Worm (Caenorhabditis elegans) whole organism, young adult: ENCODE data around the gene acs-21.

Experiments
- B0336.3 ChIP-seq: fragments of 200-800 bp; sonication (Bioruptor generic); IDR thresholded peaks from 2 replicates; pipeline ENCODE4 v1.3.6; 2022; ENCODE audit warnings: missing genetic modification characterization, missing compliant biosample characterization
- F37B4.10 ChIP-seq: fragments of 200-800 bp; sonication (Bioruptor generic); IDR thresholded peaks from 2 replicates; pipeline ENCODE4 v1.3.6; 2022; ENCODE audit warnings: missing genetic modification characterization, missing compliant biosample characterization
- F57A8.1 ChIP-seq: fragments of 200-800 bp; sonication (Bioruptor generic); optimal IDR thresholded peaks from 2 replicates; lab custom pipeline; 2018; ENCODE audit warnings: mild to moderate bottlenecking, missing genetic modification characterization, moderate library complexity, missing compliant biosample characterization
- F57C9.4 ChIP-seq: sonication (generic microtip); optimal IDR thresholded peaks from 2 replicates; lab custom pipeline; 2017; ENCODE audit warnings: mild to moderate bottlenecking, missing genetic modification characterization, missing compliant biosample characterization
- K11D2.4 ChIP-seq: fragments of 200-800 bp; sonication (Bioruptor generic); IDR thresholded peaks from 2 replicates; pipeline ENCODE4 v1.3.6; 2022; ENCODE audit warnings: missing genetic modification reagents, missing genetic modification characterization, missing compliant biosample characterization
- Y53F4B.3 ChIP-seq: fragments of 200-800 bp; sonication (Bioruptor generic); IDR thresholded peaks from 2 replicates; pipeline ENCODE4 v1.3.6; 2022; ENCODE audit warnings: missing genetic modification reagents, missing genetic modification characterization, missing compliant biosample characterization
- Y67H2A.10 ChIP-seq: fragments of 200-800 bp; sonication (Bioruptor generic); conservative IDR thresholded peaks from 2 replicates; pipeline ENCODE4 v1.3.6; 2022; ENCODE audit warnings: missing genetic modification reagents, missing genetic modification characterization, missing compliant biosample characterization
- attf-3 ChIP-seq: fragments of 200-800 bp; sonication (Bioruptor generic); conservative IDR thresholded peaks from 2 replicates; pipeline ENCODE4 v1.3.6; 2022; ENCODE audit warnings: missing genetic modification reagents, missing genetic modification characterization, missing compliant biosample characterization
- bed-2 ChIP-seq: fragments of 200-800 bp; sonication (Bioruptor generic); IDR thresholded peaks from 2 replicates; pipeline ENCODE4 v1.3.6; 2022; ENCODE audit warnings: missing genetic modification reagents, missing genetic modification characterization, missing compliant biosample characterization
- cebp-2 ChIP-seq: fragments of 200-800 bp; sonication (Bioruptor generic); IDR thresholded peaks from 2 replicates; pipeline ENCODE4 v1.3.6; 2022; ENCODE audit warnings: missing genetic modification characterization, missing compliant biosample characterization
- dox-1 ChIP-seq: fragments of 200-800 bp; sonication (Bioruptor generic); IDR thresholded peaks from 2 replicates; pipeline ENCODE4 v1.3.6; 2022; ENCODE audit warnings: missing genetic modification reagents, missing genetic modification characterization, missing compliant biosample characterization
- efl-1 ChIP-seq: fragments of 150-350 bp; optimal IDR thresholded peaks from 2 replicates; lab custom pipeline; 2014; ENCODE audit warnings: missing biosample characterization, missing genetic modification reagents, missing genetic modification characterization
- gei-17 ChIP-seq: fragments of 200-800 bp; sonication (Bioruptor generic); optimal IDR thresholded peaks from 2 replicates; lab custom pipeline; 2018; ENCODE audit warnings: mild to moderate bottlenecking, missing genetic modification characterization, missing compliant biosample characterization
- him-1 ChIP-seq: sonication (generic microtip); optimal IDR thresholded peaks from 2 replicates; lab custom pipeline; 2016; ENCODE audit warnings: missing genotype, missing genetic modification reagents, missing genetic modification characterization, missing compliant biosample characterization
- hlh-12 ChIP-seq: sonication (generic microtip); optimal IDR thresholded peaks from 2 replicates; lab custom pipeline; 2016; ENCODE audit warnings: missing genetic modification characterization, missing compliant biosample characterization
- let-607 ChIP-seq, 2 experiments: fragments of 200-800 bp in 1 of 2; sonication (Bioruptor generic) in 1 of 2; sonication (generic microtip) in 1 of 2; optimal IDR thresholded peaks; 2 replicates each; lab custom pipeline; 2016 to 2018; ENCODE audit warnings: mild to moderate bottlenecking in 2 of 2, missing compliant biosample characterization in 2 of 2, missing genetic modification characterization in 2 of 2, moderate library complexity in 2 of 2, missing genotype in 1 of 2
- lsy-27 ChIP-seq: sonication (generic microtip); optimal IDR thresholded peaks from 2 replicates; lab custom pipeline; 2017; ENCODE audit warnings: missing genetic modification characterization, mild to moderate bottlenecking, missing compliant biosample characterization, antibody characterized with exemption, missing genotype, borderline replicate concordance; ENCODE audit not compliant: insufficient read depth
- madf-10 ChIP-seq: sonication (generic microtip); optimal IDR thresholded peaks from 2 replicates; lab custom pipeline; 2016; ENCODE audit warnings: mild to moderate bottlenecking, missing genetic modification characterization, missing compliant biosample characterization
- nhr-120 ChIP-seq: fragments of 200-800 bp; sonication (Bioruptor generic); IDR thresholded peaks from 2 replicates; pipeline ENCODE4 v1.3.6; 2022; ENCODE audit warnings: missing genetic modification characterization, missing compliant biosample characterization
- nhr-80 ChIP-seq: sonication (generic microtip); optimal IDR thresholded peaks from 2 replicates; lab custom pipeline; 2016; ENCODE audit warnings: missing genetic modification characterization, missing compliant biosample characterization
- pbrm-1 ChIP-seq: fragments of 200-800 bp; sonication (Bioruptor generic); IDR thresholded peaks from 2 replicates; pipeline ENCODE4 v1.3.6; 2022; ENCODE audit warnings: missing genetic modification reagents, missing genetic modification characterization, missing compliant biosample characterization
- rpc-1 ChIP-seq, 2 experiments: fragments of 150-350 bp in 1 of 2; sonication (generic microtip) in 1 of 2; optimal IDR thresholded peaks; 2 replicates each; lab custom pipeline; 2014 to 2018; ENCODE audit warnings: missing biosample characterization in 1 of 2, missing genetic modification characterization in 1 of 2, missing genetic modification reagents in 1 of 2, missing genotype in 1 of 2
- snpc-1.1 ChIP-seq: sonication (generic microtip); optimal IDR thresholded peaks from 2 replicates; lab custom pipeline; 2017; ENCODE audit warnings: missing genetic modification characterization, mild to moderate bottlenecking, missing compliant biosample characterization, antibody characterized with exemption, moderate library complexity, missing genotype, missing genetic modification reagents; ENCODE audit not compliant: insufficient read depth
- snpc-4 ChIP-seq, 5 experiments: fragments of 150-350 bp in 1 of 5; sonication (generic microtip) in 4 of 5; optimal IDR thresholded peaks; 2 replicates each; lab custom pipeline; 2014 to 2018; ENCODE audit warnings: missing genetic modification characterization in 5 of 5, missing biosample characterization in 3 of 5, antibody characterized with exemption in 2 of 5, mild to moderate bottlenecking in 2 of 5, missing compliant biosample characterization in 2 of 5, missing genotype in 2 of 5, moderate library complexity in 2 of 5, missing genetic modification reagents in 1 of 5
- somi-1 ChIP-seq: fragments of 200-800 bp; sonication (Bioruptor generic); optimal IDR thresholded peaks from 2 replicates; lab custom pipeline; 2018; ENCODE audit warnings: mild to moderate bottlenecking, missing genetic modification characterization, missing compliant biosample characterization
- tbx-9 ChIP-seq: sonication (generic microtip); optimal IDR thresholded peaks from 2 replicates; lab custom pipeline; 2016; ENCODE audit warnings: borderline replicate concordance, missing genetic modification characterization, inconsistent platforms, missing compliant biosample characterization
- unc-130 ChIP-seq: sonication (generic microtip); optimal IDR thresholded peaks from 2 replicates; lab custom pipeline; 2016; ENCODE audit warnings: missing genetic modification reagents, missing genetic modification characterization, missing compliant biosample characterization
- zfh-2 ChIP-seq: fragments of 200-800 bp; sonication (Bioruptor generic); conservative IDR thresholded peaks from 2 replicates; pipeline ENCODE4 v1.3.6; 2022; ENCODE audit warnings: missing genetic modification reagents, missing genetic modification characterization, missing compliant biosample characterization
- zim-3 ChIP-seq: sonication (generic microtip); optimal IDR thresholded peaks from 2 replicates; lab custom pipeline; 2017; ENCODE audit warnings: mild to moderate bottlenecking, missing genetic modification characterization, moderate library complexity, missing compliant biosample characterization

Gene acs-21

ce11 chrV:3112198-3112597, 23.3 kb downstream of the acs-21 start (continued):
- TF ChIP-seq madf-10 = no peak
- TF ChIP-seq hlh-12 (tag; lab: Kevin White, UChicago) = no peak
- no peak for TF ChIP-seq snpc-4 (GFP tag; optimal IDR thresholded peaks at IDR 0.05; lab: Kevin White, UChicago)
- no peak for TF ChIP-seq snpc-4 (tag; optimal IDR thresholded peaks at IDR 0.05; lab: Kevin White, UChicago)
- TF ChIP-seq lsy-27 (tag; lab: Kevin White, UChicago) = no peak
- TF ChIP-seq, all 124 proteins: peak for 0

ce11 chrV:3113751-3114150, 24.9 kb downstream of the acs-21 start, which contains the start of gene Y73C8C.8:
TSS of gene Y73C8C.8 (minus strand) at chrV:3113851.
- TF ChIP-seq B0336.3 (GFP tag; lab: Robert Waterston, UW) = no peak
- no peak for TF ChIP-seq F57C9.4 (tag; lab: Kevin White, UChicago)
- no peak for TF ChIP-seq F57A8.1
- no peak for TF ChIP-seq snpc-1.1 (tag; lab: Kevin White, UChicago)

ce11 chrV:3114973-3115372, 26.1 kb downstream of the acs-21 start, which contains the start of gene Y73C8C.3:
TSS of gene Y73C8C.3 (plus strand) at chrV:3115273.
- TF ChIP-seq bed-2 (GFP tag; lab: Robert Waterston, UW) = no peak

- TF ChIP-seq nhr-80 (peak; percentile 33), attf-3 (GFP tag; lab: Robert Waterston, UW) (no peak)
- TF ChIP-seq, all 124 proteins: peak for 1
Observed at ce11 chrV:3118167-3118566, 29.3 kb downstream of the acs-21 start, which contains the start of gene clec-210. TSS of gene clec-210 (plus strand) at chrV:3118377.

- TF ChIP-seq nhr-80 (peak; percentile 50), Y67H2A.10 (GFP tag; lab: Robert Waterston, UW) (no peak), pbrm-1 (no peak), dox-1 (0 out of 2 replicates have a peak, but pooled peaks have one; percentile 34)
- TF ChIP-seq, all 124 proteins: peak for 2
Observed at ce11 chrV:3119185-3119584, 30.3 kb downstream of the acs-21 start.

ce11 chrV:3121743-3122142, 32.9 kb downstream of the acs-21 start, which contains the start of gene srt-56:
TSS of gene srt-56 (minus strand) at chrV:3121843.
- no peak for TF ChIP-seq zim-3 (tag; lab: Kevin White, UChicago)
- no peak for TF ChIP-seq let-607 (tag; optimal IDR thresholded peaks at IDR 0.05; lab: Kevin White, UChicago)
- no peak for TF ChIP-seq Y53F4B.3
- TF ChIP-seq cebp-2 (GFP tag; lab: Robert Waterston, UW) = no peak
- TF ChIP-seq rpc-1 (optimal IDR thresholded peaks at IDR 0.05; lab: Kevin White, UChicago) = no peak
- no peak for TF ChIP-seq rpc-1 (tag; optimal IDR thresholded peaks at IDR 0.05; lab: Kevin White, UChicago)

ce11 chrV:3122403-3122802, 33.5 kb downstream of the acs-21 start:
- TF ChIP-seq tbx-9 (tag; lab: Kevin White, UChicago) = no peak
- TF ChIP-seq K11D2.4 (GFP tag; lab: Robert Waterston, UW) = no peak
- no peak for TF ChIP-seq nhr-120 (GFP tag; lab: Robert Waterston, UW)
- no peak for TF ChIP-seq F37B4.10
- no peak for TF ChIP-seq efl-1
- TF ChIP-seq gei-17 (GFP tag; lab: Kevin White, UChicago) = no peak
- no peak for TF ChIP-seq somi-1 (GFP tag; lab: Kevin White, UChicago)
- TF ChIP-seq zfh-2 (GFP tag; lab: Robert Waterston, UW) = no peak
- TF ChIP-seq unc-130 = no peak
- TF ChIP-seq him-1 = no peak
